Fruit fly (Drosophila melanogaster) whole organism, embryonic: ENCODE data around the gene CG7685.
A peak's percentile ranks its signal among the peaks of the same experiment; 100 is the strongest.

Source experiments
- Bteb2 ChIP-seq: fragments of 200-800 bp; sonication (Bioruptor generic); optimal IDR thresholded peaks from 2 replicates; lab custom pipeline; 2016; ENCODE audit warnings: missing biosample characterization, missing genetic modification characterization
- CG11723 ChIP-seq: fragments of 200-800 bp; sonication (Bioruptor generic); optimal IDR thresholded peaks from 2 replicates; lab custom pipeline; 2017; ENCODE audit warnings: missing biosample characterization, mild to moderate bottlenecking, missing genetic modification characterization
- CG13296 ChIP-seq: fragments of 200-800 bp; sonication (Bioruptor generic); optimal IDR thresholded peaks from 3 replicates; lab custom pipeline; 2018; ENCODE audit warnings: missing biosample characterization, mild to moderate bottlenecking, missing genetic modification characterization
- CG14050 ChIP-seq: fragments of 200-800 bp; sonication (Bioruptor generic); IDR thresholded peaks from 3 replicates; pipeline ENCODE4 v1.3.6; 2022; ENCODE audit warnings: missing biosample characterization, missing genetic modification characterization
- CG15011 ChIP-seq: fragments of 200-800 bp; sonication (Bioruptor generic); optimal IDR thresholded peaks from 3 replicates; lab custom pipeline; 2018; ENCODE audit warnings: missing biosample characterization, mild to moderate bottlenecking, missing genetic modification characterization
- CG15601 ChIP-seq: fragments of 200-800 bp; sonication (Bioruptor generic); optimal IDR thresholded peaks from 3 replicates; lab custom pipeline; 2019; ENCODE audit warnings: missing biosample characterization, mild to moderate bottlenecking, missing genetic modification characterization, moderate library complexity
- CG17612 ChIP-seq: fragments of 200-800 bp; sonication (Bioruptor generic); IDR thresholded peaks from 2 replicates; pipeline ENCODE4 v1.3.6; 2022; ENCODE audit warnings: missing biosample characterization, missing genetic modification characterization
- CG30020 ChIP-seq: fragments of 200-800 bp; optimal IDR thresholded peaks from 2 replicates; lab custom pipeline; 2019; ENCODE audit warnings: missing biosample characterization, mild to moderate bottlenecking, missing genetic modification characterization, moderate library complexity
- CG3407 ChIP-seq: fragments of 200-800 bp; sonication (Bioruptor generic); optimal IDR thresholded peaks from 2 replicates; lab custom pipeline; 2018; ENCODE audit warnings: missing biosample characterization, mild to moderate bottlenecking, missing genetic modification characterization
- CG34376 ChIP-seq: fragments of 200-800 bp; sonication (Bioruptor generic); optimal IDR thresholded peaks from 2 replicates; lab custom pipeline; 2018; ENCODE audit warnings: missing biosample characterization, mild to moderate bottlenecking, missing genetic modification characterization
- CG6272 ChIP-seq: fragments of 200-800 bp; sonication (Bioruptor generic); IDR thresholded peaks from 2 replicates; pipeline ENCODE4 v1.3.6; 2022; ENCODE audit warnings: missing biosample characterization, missing genetic modification characterization
- CG7928 ChIP-seq: fragments of 200-800 bp; sonication (Bioruptor generic); optimal IDR thresholded peaks from 2 replicates; lab custom pipeline; 2017; ENCODE audit warnings: missing biosample characterization, mild to moderate bottlenecking, missing genetic modification characterization
- CG8765 ChIP-seq: fragments of 200-800 bp; sonication (Bioruptor generic); IDR thresholded peaks from 2 replicates; pipeline ENCODE4 v1.3.6; 2022; ENCODE audit warnings: missing biosample characterization, missing genetic modification characterization
- CG8924 ChIP-seq: fragments of 200-800 bp; optimal IDR thresholded peaks from 3 replicates; lab custom pipeline; 2019; ENCODE audit warnings: missing biosample characterization, mild to moderate bottlenecking, missing genetic modification characterization, moderate library complexity
- CG9817 ChIP-seq: fragments of 200-800 bp; sonication (Bioruptor generic); optimal IDR thresholded peaks from 2 replicates; lab custom pipeline; 2018; ENCODE audit warnings: missing biosample characterization, mild to moderate bottlenecking, missing genetic modification characterization, moderate library complexity
- CG9932 ChIP-seq: fragments of 200-800 bp; sonication (Bioruptor generic); IDR thresholded peaks from 2 replicates; pipeline ENCODE4 v1.3.6; 2022; ENCODE audit warnings: missing biosample characterization, missing genetic modification characterization
- Doc3 ChIP-seq: fragments of 200-800 bp; sonication (Bioruptor generic); IDR thresholded peaks from 3 replicates; pipeline ENCODE4 v1.3.6; 2022; ENCODE audit warnings: missing biosample characterization, missing genetic modification characterization; ENCODE audit not compliant: partially characterized antibody
- Dp ChIP-seq: fragments of 200-800 bp; sonication (Bioruptor generic); optimal IDR thresholded peaks from 2 replicates; lab custom pipeline; 2018; ENCODE audit warnings: missing biosample characterization, mild to moderate bottlenecking, missing genetic modification characterization, moderate library complexity
- Fer3 ChIP-seq: fragments of 200-800 bp; sonication (Bioruptor generic); optimal IDR thresholded peaks from 2 replicates; lab custom pipeline; 2018; ENCODE audit warnings: missing biosample characterization, mild to moderate bottlenecking, missing genetic modification characterization, moderate library complexity
- HmgD ChIP-seq: fragments of 200-800 bp; sonication (Bioruptor generic); optimal IDR thresholded peaks from 3 replicates; lab custom pipeline; 2016; ENCODE audit warnings: missing biosample characterization, missing genetic modification characterization
- Hmr ChIP-seq: fragments of 200-800 bp; sonication (Bioruptor generic); optimal IDR thresholded peaks from 3 replicates; lab custom pipeline; 2017; ENCODE audit warnings: mild to moderate bottlenecking, missing biosample characterization, missing genetic modification reagents, missing genetic modification characterization
- Hr3 ChIP-seq: fragments of 200-800 bp; sonication (Bioruptor generic); optimal IDR thresholded peaks from 3 replicates; lab custom pipeline; 2016; ENCODE audit warnings: missing biosample characterization, missing genetic modification characterization
- Lhr ChIP-seq: fragments of 200-800 bp; sonication (Bioruptor generic); optimal IDR thresholded peaks from 3 replicates; lab custom pipeline; 2017; ENCODE audit warnings: mild to moderate bottlenecking, missing biosample characterization, missing genetic modification reagents, missing genetic modification characterization
- Nf-YA ChIP-seq: fragments of 200-800 bp; sonication (Bioruptor generic); IDR thresholded peaks from 2 replicates; pipeline ENCODE4 v1.3.6; 2022; ENCODE audit warnings: missing biosample characterization, missing genetic modification characterization
- Ravus ChIP-seq: fragments of 200-800 bp; sonication (Bioruptor generic); IDR thresholded peaks from 2 replicates; pipeline ENCODE4 v1.3.6; 2022; ENCODE audit warnings: missing biosample characterization, missing genetic modification characterization
- Rfx ChIP-seq: fragments of 200-800 bp; sonication (Bioruptor generic); IDR thresholded peaks from 2 replicates; pipeline ENCODE4 v1.3.6; 2022; ENCODE audit warnings: missing biosample characterization, missing genetic modification characterization
- Taf1 ChIP-seq: fragments of 200-800 bp; sonication (Bioruptor generic); IDR thresholded peaks from 2 replicates; pipeline ENCODE4 v1.3.6; 2022; ENCODE audit warnings: missing biosample characterization, missing genetic modification characterization
- Xrp1 ChIP-seq: fragments of 200-800 bp; sonication (Bioruptor generic); IDR thresholded peaks from 2 replicates; pipeline ENCODE4 v1.3.6; 2022; ENCODE audit warnings: missing biosample characterization, missing genetic modification characterization
- YL-1 ChIP-seq: fragments of 200-800 bp; sonication (Bioruptor generic); optimal IDR thresholded peaks from 3 replicates; lab custom pipeline; 2017; ENCODE audit warnings: missing biosample characterization, mild to moderate bottlenecking, missing genetic modification characterization
- amos ChIP-seq: fragments of 200-800 bp; sonication (Bioruptor generic); IDR thresholded peaks from 2 replicates; pipeline ENCODE4 v1.3.6; 2022; ENCODE audit warnings: missing biosample characterization, missing genetic modification characterization; ENCODE audit not compliant: partially characterized antibody
- bcd ChIP-seq: fragments of 200-800 bp; sonication (Bioruptor generic); optimal IDR thresholded peaks from 2 replicates; lab custom pipeline; 2017; ENCODE audit warnings: missing biosample characterization, mild to moderate bottlenecking, missing genetic modification characterization
- bowl ChIP-seq: fragments of 200-800 bp; sonication (Bioruptor generic); IDR thresholded peaks from 2 replicates; pipeline ENCODE4 v1.3.6; 2022; ENCODE audit warnings: missing biosample characterization, missing genetic modification characterization
- bsh ChIP-seq, 2 experiments: fragments of 200-800 bp; sonication (Bioruptor generic); optimal IDR thresholded peaks; 2 replicates each; lab custom pipeline; 2017 to 2018; ENCODE audit warnings: mild to moderate bottlenecking in 2 of 2, missing biosample characterization in 2 of 2, missing genetic modification characterization in 2 of 2, moderate library complexity in 1 of 2
- chinmo ChIP-seq: fragments of 200-800 bp; sonication (Bioruptor generic); IDR thresholded peaks from 4 replicates; pipeline ENCODE4 v1.3.6; 2022; ENCODE audit warnings: missing biosample characterization, missing genetic modification characterization; ENCODE audit not compliant: partially characterized antibody
- da ChIP-seq: fragments of 200-800 bp; sonication (Bioruptor generic); optimal IDR thresholded peaks from 2 replicates; lab custom pipeline; 2016; ENCODE audit warnings: missing biosample characterization, missing genetic modification characterization
- disco-r ChIP-seq: fragments of 200-800 bp; sonication (Bioruptor generic); optimal IDR thresholded peaks from 2 replicates; lab custom pipeline; 2016; ENCODE audit warnings: missing biosample characterization, missing genetic modification characterization
- emc ChIP-seq: fragments of 200-800 bp; sonication (Bioruptor generic); optimal IDR thresholded peaks from 2 replicates; lab custom pipeline; 2016; ENCODE audit warnings: missing biosample characterization, missing genetic modification characterization
- gce ChIP-seq: fragments of 200-800 bp; sonication (Bioruptor generic); IDR thresholded peaks from 3 replicates; pipeline ENCODE4 v1.3.6; 2022; ENCODE audit warnings: missing biosample characterization, missing genetic modification characterization
- grau ChIP-seq: fragments of 200-800 bp; optimal IDR thresholded peaks from 3 replicates; lab custom pipeline; 2019; ENCODE audit warnings: missing biosample characterization, mild to moderate bottlenecking, missing genetic modification characterization, moderate library complexity
- grn ChIP-seq: fragments of 200-800 bp; sonication (Bioruptor generic); optimal IDR thresholded peaks from 3 replicates; lab custom pipeline; 2017; ENCODE audit warnings: missing biosample characterization, missing genetic modification characterization
- hbn ChIP-seq: fragments of 200-800 bp; sonication (Bioruptor generic); IDR thresholded peaks from 2 replicates; pipeline ENCODE4 v1.3.6; 2022; ENCODE audit warnings: missing biosample characterization, missing genetic modification characterization; ENCODE audit not compliant: partially characterized antibody
- lov ChIP-seq, 2 experiments: fragments of 200-800 bp in 1 of 2; fragments of >200 bp in 1 of 2; sonication (Bioruptor generic) in 1 of 2; IDR thresholded peaks in 1 of 2; optimal IDR thresholded peaks in 1 of 2; 2 replicates in 1 of 2; 3 replicates in 1 of 2; pipeline versions ENCODE4 v1.3.6 to Lab custom; 2017 to 2022; ENCODE audit warnings: missing biosample characterization in 1 of 2, missing genetic modification characterization in 1 of 2
- mld ChIP-seq: fragments of 200-800 bp; sonication (Bioruptor generic); IDR thresholded peaks from 3 replicates; pipeline ENCODE4 v1.3.6; 2022; ENCODE audit warnings: missing biosample characterization, missing genetic modification characterization; ENCODE audit not compliant: partially characterized antibody
- nau ChIP-seq: fragments of 200-800 bp; sonication (Bioruptor generic); optimal IDR thresholded peaks from 3 replicates; lab custom pipeline; 2017; ENCODE audit warnings: missing biosample characterization, mild to moderate bottlenecking, missing genetic modification characterization, missing genetic modification reagents
- row ChIP-seq: fragments of 200-800 bp; sonication (Bioruptor generic); IDR thresholded peaks from 3 replicates; pipeline ENCODE4 v1.3.6; 2022; ENCODE audit warnings: missing biosample characterization, missing genetic modification characterization
- salm ChIP-seq: fragments of 200-800 bp; sonication (Bioruptor generic); optimal IDR thresholded peaks from 2 replicates; lab custom pipeline; 2018; ENCODE audit warnings: missing biosample characterization, mild to moderate bottlenecking, missing genetic modification characterization
- slbo ChIP-seq: fragments of 200-800 bp; sonication (Bioruptor generic); IDR thresholded peaks from 2 replicates; pipeline ENCODE4 v1.3.6; 2022; ENCODE audit warnings: missing biosample characterization, missing genetic modification characterization
- ssp ChIP-seq: fragments of 200-800 bp; sonication (Bioruptor generic); IDR thresholded peaks from 2 replicates; pipeline ENCODE4 v1.3.6; 2022; ENCODE audit warnings: missing biosample characterization, missing genetic modification characterization
- tna ChIP-seq: fragments of 200-800 bp; sonication (Bioruptor generic); IDR thresholded peaks from 2 replicates; pipeline ENCODE4 v1.3.6; 2022; ENCODE audit warnings: missing biosample characterization, missing genetic modification characterization; ENCODE audit not compliant: partially characterized antibody
- unpg ChIP-seq: fragments of 200-800 bp; sonication (Bioruptor generic); optimal IDR thresholded peaks from 3 replicates; lab custom pipeline; 2018; ENCODE audit warnings: missing biosample characterization, mild to moderate bottlenecking, missing genetic modification characterization, moderate library complexity

The CG7685 gene

DNA sequence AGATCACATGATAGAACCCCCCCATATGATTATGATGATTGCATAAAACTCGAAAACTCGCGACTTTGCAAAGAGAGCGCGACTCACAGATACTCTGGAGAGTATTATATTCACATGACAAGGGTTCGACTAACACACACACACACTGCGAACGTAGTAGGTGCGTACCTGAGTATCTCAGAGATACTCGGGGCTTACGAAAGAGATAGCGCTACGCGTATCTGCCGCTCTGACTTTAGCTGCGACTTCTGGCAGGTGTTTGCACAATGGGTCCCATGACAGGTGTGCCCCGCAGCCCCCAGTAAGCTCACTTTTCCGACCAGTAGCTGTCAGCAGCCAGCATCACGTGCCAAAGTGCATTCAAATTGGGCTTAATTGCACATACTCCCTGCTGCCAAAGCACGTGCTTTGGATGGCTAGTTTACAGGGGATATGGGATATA lies 6.3 kb upstream of the CG7685 start (continued):
- TF ChIP-seq CG30020 (tag; lab: Kevin White, UChicago) (no peak), unpg (GFP tag; lab: Kevin White, UChicago) (no peak), grau (tag; lab: Kevin White, UChicago) (no peak), CG8765 (GFP tag; lab: Robert Waterston, UW) (no peak), CG6272 (GFP tag; lab: Robert Waterston, UW) (no peak), Nf-YA (GFP tag; lab: Robert Waterston, UW) (no peak), amos (GFP tag; lab: Robert Waterston, UW) (no peak), Dp (GFP tag; lab: Kevin White, UChicago) (no peak), Xrp1 (no peak), da (GFP tag; lab: Kevin White, UChicago) (no peak), emc (no peak), Hr3 (no peak), Ravus (GFP tag; lab: Robert Waterston, UW) (no peak), CG9817 (tag; lab: Kevin White, UChicago) (no peak), CG3407 (GFP tag; lab: Kevin White, UChicago) (no peak), chinmo (GFP tag; lab: Robert Waterston, UW) (peak; percentile 81; the same call in 2 of the 4 replicates), bsh (GFP tag; optimal IDR thresholded peaks at IDR 0.05; lab: Kevin White, UChicago) (no peak), Taf1 (no peak), mld (no peak), CG17612 (no peak), CG14050 (GFP tag; lab: Robert Waterston, UW) (no peak), CG7928 (no peak), Doc3 (no peak), row (GFP tag; lab: Robert Waterston, UW) (no peak), CG11723 (GFP tag; lab: Kevin White, UChicago) (no peak), ssp (GFP tag; lab: Robert Waterston, UW) (no peak), tna (GFP tag; lab: Robert Waterston, UW) (no peak), CG34376 (no peak), nau (GFP tag; lab: Kevin White, UChicago) (no peak), slbo (GFP tag; lab: Robert Waterston, UW) (no peak), Lhr (GFP tag; lab: Kevin White, UChicago) (no peak), CG8924 (tag; lab: Kevin White, UChicago) (no peak)
- TF ChIP-seq, all 482 proteins: peak for 16

DNA sequence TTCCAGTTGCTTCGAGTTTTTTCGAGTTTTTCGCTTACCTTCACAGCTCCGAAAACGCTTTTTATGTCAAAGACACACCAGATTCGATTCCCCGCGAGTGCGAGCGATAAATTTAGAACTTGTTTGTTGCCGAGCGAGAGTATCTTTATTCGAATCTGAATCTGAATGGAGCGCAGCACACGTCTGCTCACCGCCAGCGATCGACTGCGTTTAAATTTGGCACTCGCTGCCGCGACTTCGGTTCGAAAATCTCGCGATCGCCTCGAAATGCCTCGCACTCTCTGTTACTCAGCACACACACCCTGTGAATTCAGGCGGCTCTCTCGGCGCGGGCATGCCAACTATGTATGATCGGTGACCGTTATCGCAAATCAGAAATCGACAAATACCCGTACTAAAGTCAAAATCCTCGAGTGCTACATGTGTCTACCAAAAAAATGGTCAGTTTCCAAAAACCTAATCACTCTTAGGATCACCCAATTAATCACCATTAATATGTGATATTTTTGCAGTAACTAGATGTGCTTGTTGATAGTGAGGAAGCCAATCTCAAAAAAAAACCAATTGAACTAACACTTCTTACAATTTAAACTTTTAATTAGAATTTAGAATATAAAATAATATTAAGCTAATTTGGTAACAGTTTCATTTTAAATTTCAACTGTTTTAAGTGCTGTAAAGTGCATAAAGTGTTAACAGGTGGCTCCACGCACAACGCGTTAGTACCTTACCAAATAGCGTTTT lies 5.6 kb upstream of the CG7685 start, which contains the start of gene Vha100-2:
TSS of gene Vha100-2 (minus strand) at position 216 of the 744 bp plus-strand sequence.
- TF ChIP-seq bcd, result peak; percentile 30
- peak; percentile 60 for TF ChIP-seq CG9932 (GFP tag; lab: Robert Waterston, UW)
- TF ChIP-seq HmgD (GFP tag; lab: Kevin White, UChicago), result peak; percentile 3
- no peak for TF ChIP-seq hbn (GFP tag; lab: Robert Waterston, UW)
- peak; percentile 48 for TF ChIP-seq disco-r
- peak; percentile 72; the same call in 2 of the 4 replicates for TF ChIP-seq chinmo (GFP tag; lab: Robert Waterston, UW)
- TF ChIP-seq CG15601 (tag; lab: Kevin White, UChicago), result peak; percentile 0
- TF ChIP-seq salm (tag; lab: Kevin White, UChicago), result no peak
- peak; percentile 23 for TF ChIP-seq Bteb2 (GFP tag; lab: Kevin White, UChicago)
- TF ChIP-seq Rfx (GFP tag; lab: Robert Waterston, UW), result peak; percentile 64
- TF ChIP-seq CG13296, result peak; percentile 56
- peak; percentile 91 for TF ChIP-seq grn (GFP tag; lab: Kevin White, UChicago)
- TF ChIP-seq lov (optimal IDR thresholded peaks at IDR 0.05; lab: Kevin White, UChicago), result no peak
- TF ChIP-seq lov (GFP tag; IDR thresholded peaks at IDR 0.05; lab: Robert Waterston, UW), result 0 out of 3 replicates have a peak, but pooled peaks have one; percentile 55
- TF ChIP-seq bowl (GFP tag; lab: Robert Waterston, UW), result no peak
- TF ChIP-seq Fer3, result peak; percentile 39
- peak; percentile 8 for TF ChIP-seq CG15011 (GFP tag; lab: Kevin White, UChicago)
- TF ChIP-seq YL-1, result peak; percentile 68
- TF ChIP-seq gce (GFP tag; lab: Robert Waterston, UW), result peak; percentile 67; the same call in 2 of the 3 replicates
- TF ChIP-seq Hmr, result peak; percentile 45
